Worm (Caenorhabditis elegans) whole organism, L1 larva: ENCODE data around the gene cpna-3.

Source experiments
- C16A3.4 ChIP-seq: fragments of 150-350 bp; optimal IDR thresholded peaks from 2 replicates; lab custom pipeline; 2014; ENCODE audit warnings: missing biosample characterization, missing genetic modification characterization
- elt-3 ChIP-seq, 6 experiments: fragments of 150-350 bp in 1 of 6; sonication (generic microtip); optimal IDR thresholded peaks; 2 replicates each; lab custom pipeline; 2017 to 2018; ENCODE audit warnings: missing biosample characterization in 6 of 6, missing genetic modification characterization in 6 of 6, inconsistent platforms in 1 of 6
- hpl-2 ChIP-seq: fragments of 150-350 bp; optimal IDR thresholded peaks from 2 replicates; lab custom pipeline; 2014; ENCODE audit warnings: missing biosample characterization, missing genetic modification reagents, missing genetic modification characterization
- jun-1 ChIP-seq: fragments of 150-350 bp; optimal IDR thresholded peaks from 2 replicates; lab custom pipeline; 2014; ENCODE audit warnings: missing biosample characterization, missing genetic modification reagents, missing genetic modification characterization
- lin-39 ChIP-seq: fragments of 150-350 bp; optimal IDR thresholded peaks from 2 replicates; lab custom pipeline; 2014; ENCODE audit warnings: missing biosample characterization, missing genetic modification reagents, missing genetic modification characterization
- nhr-237 ChIP-seq: fragments of 150-350 bp; optimal IDR thresholded peaks from 2 replicates; lab custom pipeline; 2014; ENCODE audit warnings: missing biosample characterization, missing genetic modification characterization
- nhr-28 ChIP-seq: fragments of 150-350 bp; optimal IDR thresholded peaks from 2 replicates; lab custom pipeline; 2014; ENCODE audit warnings: missing biosample characterization, missing genetic modification characterization
- unc-86 ChIP-seq: sonication (generic microtip); optimal IDR thresholded peaks from 2 replicates; lab custom pipeline; 2016; ENCODE audit warnings: missing genetic modification characterization, missing compliant biosample characterization
- xbp-1 ChIP-seq: sonication (generic microtip); optimal IDR thresholded peaks from 2 replicates; lab custom pipeline; 2016; ENCODE audit warnings: missing genetic modification characterization, missing compliant biosample characterization

ce11 chrIV:9107464-9107863 lies 10.8 kb downstream of the cpna-3 start:
- TF ChIP-seq xbp-1 (tag; lab: Kevin White, UChicago) (peak; percentile 26), C16A3.4 (peak; percentile 41), jun-1 (tag; lab: Kevin White, UChicago) (no peak), lin-39 (tag; lab: Kevin White, UChicago) (no peak), nhr-237 (tag; lab: Kevin White, UChicago) (no peak), hpl-2 (no peak), elt-3 (tag; optimal IDR thresholded peaks at IDR 0.05; lab: Kevin White, UChicago) (no peak), nhr-28 (tag; lab: Kevin White, UChicago) (no peak), unc-86 (tag; lab: Kevin White, UChicago) (no peak)
